Fruit fly (Drosophila melanogaster) whole organism, embryonic: ENCODE results near the gene cdi.
A peak's percentile ranks its signal among the peaks of the same experiment; 100 is the strongest.

Source experiments
- B-H2 ChIP-seq: fragments of 200-800 bp; sonication (Bioruptor generic); optimal IDR thresholded peaks from 2 replicates; lab custom pipeline; 2018; ENCODE audit warnings: missing biosample characterization, mild to moderate bottlenecking, missing genetic modification characterization
- Blimp-1 ChIP-seq: fragments of 200-800 bp; sonication (Bioruptor generic); optimal IDR thresholded peaks from 3 replicates; lab custom pipeline; 2018; ENCODE audit warnings: missing biosample characterization, missing genetic modification characterization, mild to moderate bottlenecking, moderate library complexity, missing genetic modification reagents
- BtbVII ChIP-seq: fragments of 200-800 bp; sonication (Bioruptor generic); optimal IDR thresholded peaks from 3 replicates; lab custom pipeline; 2017; ENCODE audit warnings: missing biosample characterization, mild to moderate bottlenecking, missing genetic modification characterization
- Bteb2 ChIP-seq: fragments of 200-800 bp; sonication (Bioruptor generic); optimal IDR thresholded peaks from 2 replicates; lab custom pipeline; 2016; ENCODE audit warnings: missing biosample characterization, missing genetic modification characterization
- CG11504 ChIP-seq: fragments of 200-800 bp; sonication (Bioruptor generic); optimal IDR thresholded peaks from 3 replicates; lab custom pipeline; 2019; ENCODE audit warnings: missing biosample characterization, mild to moderate bottlenecking, missing genetic modification characterization, moderate library complexity
- CG12236 ChIP-seq: fragments of 200-800 bp; sonication (Bioruptor generic); optimal IDR thresholded peaks from 2 replicates; lab custom pipeline; 2016; ENCODE audit warnings: missing biosample characterization, missing genetic modification characterization
- CG1529 ChIP-seq: fragments of 200-800 bp; sonication (Bioruptor generic); optimal IDR thresholded peaks from 3 replicates; lab custom pipeline; 2018; ENCODE audit warnings: missing biosample characterization, missing genetic modification characterization
- CG17328 ChIP-seq: fragments of 200-800 bp; sonication (Bioruptor generic); IDR thresholded peaks from 2 replicates; pipeline ENCODE4 v1.3.6; 2022; ENCODE audit warnings: missing biosample characterization, missing genetic modification characterization
- CG17359 ChIP-seq: fragments of 200-800 bp; sonication (Bioruptor generic); optimal IDR thresholded peaks from 3 replicates; lab custom pipeline; 2018; ENCODE audit warnings: missing biosample characterization, mild to moderate bottlenecking, missing genetic modification characterization, moderate library complexity
- CG17361 ChIP-seq: fragments of 200-800 bp; sonication (Bioruptor generic); IDR thresholded peaks from 3 replicates; pipeline ENCODE4 v1.3.6; 2022; ENCODE audit warnings: missing biosample characterization, missing genetic modification characterization
- CG17829 ChIP-seq: fragments of 200-800 bp; optimal IDR thresholded peaks from 2 replicates; lab custom pipeline; 2019; ENCODE audit warnings: missing biosample characterization, mild to moderate bottlenecking, missing genetic modification characterization, moderate library complexity
- CG17912 ChIP-seq: fragments of 200-800 bp; sonication (Bioruptor generic); optimal IDR thresholded peaks from 2 replicates; lab custom pipeline; 2018; ENCODE audit warnings: missing biosample characterization, mild to moderate bottlenecking, missing genetic modification characterization
- CG2678 ChIP-seq: fragments of 200-800 bp; sonication (Bioruptor generic); optimal IDR thresholded peaks from 3 replicates; lab custom pipeline; 2019; ENCODE audit warnings: missing biosample characterization, mild to moderate bottlenecking, missing genetic modification characterization, moderate library complexity
- CG31365 ChIP-seq: fragments of 200-800 bp; sonication (Bioruptor generic); optimal IDR thresholded peaks from 2 replicates; lab custom pipeline; 2018; ENCODE audit warnings: missing biosample characterization, mild to moderate bottlenecking, missing genetic modification characterization
- CG5180 ChIP-seq: fragments of 200-800 bp; sonication (Bioruptor generic); optimal IDR thresholded peaks from 3 replicates; lab custom pipeline; 2017; ENCODE audit warnings: missing biosample characterization, missing genetic modification characterization, mild to moderate bottlenecking, moderate library complexity, missing genetic modification reagents
- CG6254 ChIP-seq: fragments of 200-800 bp; sonication (Bioruptor generic); optimal IDR thresholded peaks from 3 replicates; lab custom pipeline; 2017; ENCODE audit warnings: mild to moderate bottlenecking, missing biosample characterization, missing genetic modification reagents, missing genetic modification characterization
- CG6813 ChIP-seq: fragments of 200-800 bp; sonication (Bioruptor generic); optimal IDR thresholded peaks from 2 replicates; lab custom pipeline; 2017; ENCODE audit warnings: missing biosample characterization, missing genetic modification characterization, mild to moderate bottlenecking, moderate library complexity, missing genetic modification reagents
- CG7372 ChIP-seq: fragments of 200-800 bp; sonication (Bioruptor generic); IDR thresholded peaks from 2 replicates; pipeline ENCODE4 v1.3.6; 2022; ENCODE audit warnings: missing biosample characterization, missing genetic modification characterization
- CG7987 ChIP-seq: fragments of 200-800 bp; sonication (Bioruptor generic); optimal IDR thresholded peaks from 2 replicates; lab custom pipeline; 2018; ENCODE audit warnings: missing biosample characterization, mild to moderate bottlenecking, missing genetic modification characterization, moderate library complexity
- CG8089 ChIP-seq: fragments of 200-800 bp; sonication (Bioruptor generic); optimal IDR thresholded peaks from 3 replicates; lab custom pipeline; 2016; ENCODE audit warnings: missing biosample characterization, missing genetic modification characterization
- Hr3 ChIP-seq: fragments of 200-800 bp; sonication (Bioruptor generic); optimal IDR thresholded peaks from 3 replicates; lab custom pipeline; 2016; ENCODE audit warnings: missing biosample characterization, missing genetic modification characterization
- Hr51 ChIP-seq, 2 experiments: fragments of 200-800 bp; sonication (Bioruptor generic); optimal IDR thresholded peaks; 2 replicates in 1 of 2; 3 replicates in 1 of 2; lab custom pipeline; 2016 to 2018; ENCODE audit warnings: missing biosample characterization in 2 of 2, missing genetic modification characterization in 2 of 2, mild to moderate bottlenecking in 1 of 2, moderate library complexity in 1 of 2
- Med ChIP-seq: fragments of 200-800 bp; sonication (Bioruptor generic); peaks from one replicate; lab custom pipeline; 2016; ENCODE audit warnings: missing biosample characterization, missing genetic modification characterization, mild to moderate bottlenecking, inconsistent platforms, moderate library complexity
- NC2β ChIP-seq: fragments of 200-800 bp; sonication (Bioruptor generic); optimal IDR thresholded peaks from 2 replicates; lab custom pipeline; 2016; ENCODE audit warnings: missing biosample characterization, missing genetic modification characterization
- Sox100B ChIP-seq: fragments of 200-800 bp; sonication (Bioruptor generic); optimal IDR thresholded peaks from 3 replicates; lab custom pipeline; 2018; ENCODE audit warnings: missing biosample characterization, mild to moderate bottlenecking, missing genetic modification characterization
- YL-1 ChIP-seq: fragments of 200-800 bp; sonication (Bioruptor generic); optimal IDR thresholded peaks from 3 replicates; lab custom pipeline; 2017; ENCODE audit warnings: missing biosample characterization, mild to moderate bottlenecking, missing genetic modification characterization
- br ChIP-seq: fragments of >200 bp; optimal IDR thresholded peaks from 2 replicates; lab custom pipeline; 2017
- cato ChIP-seq: fragments of 200-800 bp; sonication (Bioruptor generic); optimal IDR thresholded peaks from 2 replicates; lab custom pipeline; 2016; ENCODE audit warnings: missing biosample characterization, missing genetic modification characterization, borderline replicate concordance
- chn ChIP-seq: fragments of 200-800 bp; sonication (Bioruptor generic); optimal IDR thresholded peaks from 2 replicates; lab custom pipeline; 2016; ENCODE audit warnings: missing biosample characterization, missing genetic modification characterization
- crc ChIP-seq: fragments of 200-800 bp; sonication (Bioruptor generic); optimal IDR thresholded peaks from 2 replicates; lab custom pipeline; 2016; ENCODE audit warnings: missing biosample characterization, missing genetic modification characterization
- dmrt11E ChIP-seq: fragments of 200-800 bp; sonication (Bioruptor generic); optimal IDR thresholded peaks from 3 replicates; lab custom pipeline; 2018; ENCODE audit warnings: missing biosample characterization, mild to moderate bottlenecking, missing genetic modification characterization, moderate library complexity
- ewg ChIP-seq: fragments of 200-800 bp; sonication (Bioruptor generic); optimal IDR thresholded peaks from 3 replicates; lab custom pipeline; 2017; ENCODE audit warnings: mild to moderate bottlenecking, missing biosample characterization, missing genetic modification reagents, missing genetic modification characterization
- onecut ChIP-seq: fragments of 200-800 bp; sonication (Bioruptor generic); IDR thresholded peaks from 2 replicates; pipeline ENCODE4 v1.3.6; 2022; ENCODE audit warnings: missing biosample characterization, missing genetic modification characterization
- org-1 ChIP-seq: fragments of 200-800 bp; sonication (Bioruptor generic); optimal IDR thresholded peaks from 2 replicates; lab custom pipeline; 2017; ENCODE audit warnings: missing biosample characterization, missing genetic modification characterization
- phol ChIP-seq: fragments of 200-800 bp; sonication (Bioruptor generic); optimal IDR thresholded peaks from 3 replicates; lab custom pipeline; 2018; ENCODE audit warnings: missing biosample characterization, mild to moderate bottlenecking, missing genetic modification characterization, moderate library complexity
- psq ChIP-seq: fragments of 200-800 bp; sonication (Bioruptor generic); optimal IDR thresholded peaks from 2 replicates; lab custom pipeline; 2017; ENCODE audit warnings: missing biosample characterization, missing genetic modification characterization
- sc ChIP-seq, 3 experiments: fragments of >200 bp in 2 of 3; fragments of 200-800 bp in 1 of 3; sonication (Bioruptor generic) in 1 of 3; optimal IDR thresholded peaks; 2 replicates in 2 of 3; 3 replicates in 1 of 3; lab custom pipeline; 2017; ENCODE audit warnings: mild to moderate bottlenecking in 1 of 3, missing biosample characterization in 1 of 3, missing genetic modification characterization in 1 of 3, missing genetic modification reagents in 1 of 3
- tap ChIP-seq: fragments of 200-800 bp; optimal IDR thresholded peaks from 3 replicates; lab custom pipeline; 2019; ENCODE audit warnings: missing biosample characterization, mild to moderate bottlenecking, missing genetic modification characterization, moderate library complexity

The cdi gene

dm6 chr3R:18997388-18998287 is 96.4 kb downstream of the cdi start (continued):
- peak; percentile 90 for TF ChIP-seq dmrt11E (tag; lab: Kevin White, UChicago)
- TF ChIP-seq CG17328 (GFP tag; lab: Robert Waterston, UW), result peak; percentile 85
- peak; percentile 93 for TF ChIP-seq CG12236 (GFP tag; lab: Kevin White, UChicago)
- peak; percentile 96 for TF ChIP-seq CG1529 (GFP tag; lab: Kevin White, UChicago)
- TF ChIP-seq cato, result peak; percentile 73
- peak; percentile 67 for TF ChIP-seq onecut (GFP tag; lab: Robert Waterston, UW)
- no peak for TF ChIP-seq B-H2
- TF ChIP-seq YL-1 (GFP tag; lab: Kevin White, UChicago), result peak; percentile 92
- TF ChIP-seq BtbVII (GFP tag; lab: Kevin White, UChicago), result peak; percentile 48
- TF ChIP-seq phol (tag; lab: Kevin White, UChicago), result no peak
- no peak for TF ChIP-seq crc (GFP tag; lab: Kevin White, UChicago)
- peak; percentile 26 for TF ChIP-seq tap
- peak; percentile 85 for TF ChIP-seq CG8089 (GFP tag; lab: Kevin White, UChicago)
- TF ChIP-seq Blimp-1 (GFP tag; lab: Kevin White, UChicago), result peak; percentile 64
- TF ChIP-seq CG2678 (tag; lab: Kevin White, UChicago), result peak; percentile 70
- no peak for TF ChIP-seq br (lab: Kevin White, UChicago)
- TF ChIP-seq ewg (GFP tag; lab: Kevin White, UChicago), result peak; percentile 80
- peak; percentile 79 for TF ChIP-seq CG6813
- peak; percentile 80 for TF ChIP-seq Sox100B (GFP tag; lab: Kevin White, UChicago)
- peak; percentile 17; the same call in 1 of the 2 replicates for TF ChIP-seq CG7372 (GFP tag; lab: Robert Waterston, UW)
- TF ChIP-seq NC2β (GFP tag; lab: Kevin White, UChicago), result peak; percentile 77
- TF ChIP-seq org-1 (GFP tag; lab: Kevin White, UChicago), result peak; percentile 88
- TF ChIP-seq CG17361 (GFP tag; lab: Robert Waterston, UW), result peak; percentile 48; the same call in 2 of the 3 replicates
- TF ChIP-seq CG5180 (GFP tag; lab: Kevin White, UChicago), result peak; percentile 68
- TF ChIP-seq CG17359 (tag; lab: Kevin White, UChicago), result peak; percentile 65
- TF ChIP-seq chn (GFP tag; lab: Kevin White, UChicago), result peak; percentile 48
- peak; percentile 26 for TF ChIP-seq CG17829
- peak; percentile 79 for TF ChIP-seq Med (GFP tag; lab: Kevin White, UChicago)
- TF ChIP-seq CG11504, result peak; percentile 49
- TF ChIP-seq Hr51 (GFP tag; optimal IDR thresholded peaks at IDR 0.05; lab: Kevin White, UChicago), result peak; percentile 51 to 60
- TF ChIP-seq Bteb2 (GFP tag; lab: Kevin White, UChicago), result peak; percentile 26
- TF ChIP-seq CG17912, result peak; percentile 82
- TF ChIP-seq Hr3, result peak; percentile 11
- peak; percentile 75 for TF ChIP-seq psq (GFP tag; lab: Kevin White, UChicago)
- TF ChIP-seq sc (optimal IDR thresholded peaks at IDR 0.05; lab: Kevin White, UChicago), result no peak
- peak; percentile 95 for TF ChIP-seq sc (GFP tag; optimal IDR thresholded peaks at IDR 0.05; lab: Kevin White, UChicago)
- TF ChIP-seq CG7987 (GFP tag; lab: Kevin White, UChicago), result peak; percentile 57
- TF ChIP-seq CG6254 (GFP tag; lab: Kevin White, UChicago), result peak; percentile 78
- peak; percentile 58 for TF ChIP-seq CG31365 (tag; lab: Kevin White, UChicago)
